Fruit fly (Drosophila melanogaster): Measurements from ENCODE around the gene CG7130.
A peak's percentile ranks its signal among the peaks of the same experiment; 100 is the strongest.

CG7130 gene

dm6 chr3L:22065694-22066093, 9.9 kb downstream of the CG7130 start, which contains the start of gene CG14561 (continued):
- TF ChIP-seq MBD-R2 (GFP tag; IDR thresholded peaks at IDR 0.05) (peak; percentile 92), CG2116 (GFP tag; optimal IDR thresholded peaks at IDR 0.05) (peak; percentile 50), da (GFP tag; optimal IDR thresholded peaks at IDR 0.05) (no peak), CG2120 (GFP tag; optimal IDR thresholded peaks at IDR 0.05) (peak; percentile 44), Nf-YA (GFP tag; IDR thresholded peaks at IDR 0.05) (no peak), fru (optimal IDR thresholded peaks at IDR 0.05) (no peak), chm (GFP tag; IDR thresholded peaks at IDR 0.05) (peak; percentile 30; the same call in 1 of the 2 replicates), trem (tag; optimal IDR thresholded peaks at IDR 0.05) (peak; percentile 71), CG10267 (tag; optimal IDR thresholded peaks at IDR 0.05) (peak; percentile 70), CG7556 (GFP tag; optimal IDR thresholded peaks at IDR 0.05) (no peak), Neu2 (GFP tag; optimal IDR thresholded peaks at IDR 0.05; ENCODE audit: borderline replicate concordance) (no peak), lilli (GFP tag; optimal IDR thresholded peaks at IDR 0.05) (peak; percentile 63), CG15073 (GFP tag; optimal IDR thresholded peaks at IDR 0.05) (no peak), CG15269 (tag; optimal IDR thresholded peaks at IDR 0.05) (no peak), BEAF-32 (GFP tag; optimal IDR thresholded peaks at IDR 0.05) (peak; percentile 92), zen2 (GFP tag; IDR thresholded peaks at IDR 0.05; ENCODE audit: partially characterized antibody) (peak; percentile 87), br (optimal IDR thresholded peaks at IDR 0.05) (no peak), BtbVII (GFP tag; optimal IDR thresholded peaks at IDR 0.05) (no peak), Rx (GFP tag; IDR thresholded peaks at IDR 0.05) (no peak), CG30020 (tag; optimal IDR thresholded peaks at IDR 0.05) (peak; percentile 57), p53 (GFP tag; optimal IDR thresholded peaks at IDR 0.05) (peak; percentile 2), Scr (GFP tag; IDR thresholded peaks at IDR 0.05; ENCODE audit: partially characterized antibody) (peak; percentile 93), sr (GFP tag; IDR thresholded peaks at IDR 0.05) (no peak), Sry-δ (GFP tag; optimal IDR thresholded peaks at IDR 0.05) (peak; percentile 97), CG9817 (tag; optimal IDR thresholded peaks at IDR 0.05) (peak; percentile 4), CG17186 (GFP tag; optimal IDR thresholded peaks at IDR 0.05) (peak; percentile 59), CG17829 (tag; optimal IDR thresholded peaks at IDR 0.05) (peak; percentile 65), CG7963 (GFP tag; IDR thresholded peaks at IDR 0.05; ENCODE audit: partially characterized antibody) (peak; percentile 89), Ada2b (GFP tag; IDR thresholded peaks at IDR 0.05) (no peak), tll (GFP tag; optimal IDR thresholded peaks at IDR 0.05) (peak in 1 of 2 experiments; percentile 36), CG4282 (GFP tag; optimal IDR thresholded peaks at IDR 0.05) (peak; percentile 10), CG6272 (GFP tag; IDR thresholded peaks at IDR 0.05) (peak; percentile 37; the same call in 1 of the 2 replicates), Antp (GFP tag; optimal IDR thresholded peaks at IDR 0.05) (peak; percentile 19), CG3726 (GFP tag; IDR thresholded peaks at IDR 0.05) (no peak), run (tag; optimal IDR thresholded peaks at IDR 0.05) (no peak), CG6791 (GFP tag; IDR thresholded peaks at IDR 0.05; ENCODE audit: partially characterized antibody) (peak; percentile 96), sob (GFP tag; IDR thresholded peaks at IDR 0.05) (0 out of 2 replicates have a peak, but pooled peaks have one; percentile 12), CoRest (tag; optimal IDR thresholded peaks at IDR 0.05) (peak; percentile 31), slbo (GFP tag; IDR thresholded peaks at IDR 0.05) (peak; percentile 47; the same call in 1 of the 2 replicates), Max (GFP tag; optimal IDR thresholded peaks at IDR 0.05) (peak; percentile 16), HmgD (GFP tag; optimal IDR thresholded peaks at IDR 0.05) (peak; percentile 63), odd (GFP tag; optimal IDR thresholded peaks at IDR 0.05) (no peak), Side (GFP tag; optimal IDR thresholded peaks at IDR 0.05) (peak; percentile 15), CG12391 (tag; optimal IDR thresholded peaks at IDR 0.05) (peak; percentile 16), Sry-β (GFP tag; optimal IDR thresholded peaks at IDR 0.05) (peak; percentile 61), Dp (GFP tag; optimal IDR thresholded peaks at IDR 0.05) (peak; percentile 71), Myb (GFP tag; optimal IDR thresholded peaks at IDR 0.05) (peak; percentile 88), jumu (GFP tag; optimal IDR thresholded peaks at IDR 0.05) (peak; percentile 8), gcm (GFP tag; optimal IDR thresholded peaks at IDR 0.05) (peak; percentile 37), ara (GFP tag; IDR thresholded peaks at IDR 0.05) (peak; percentile 25; the same call in 1 of the 2 replicates), row (GFP tag; IDR thresholded peaks at IDR 0.05) (peak; percentile 80)

Data from whole organism, embryonic.